Worm (Caenorhabditis elegans): ENCODE results near the gene srh-279.

DNA sequence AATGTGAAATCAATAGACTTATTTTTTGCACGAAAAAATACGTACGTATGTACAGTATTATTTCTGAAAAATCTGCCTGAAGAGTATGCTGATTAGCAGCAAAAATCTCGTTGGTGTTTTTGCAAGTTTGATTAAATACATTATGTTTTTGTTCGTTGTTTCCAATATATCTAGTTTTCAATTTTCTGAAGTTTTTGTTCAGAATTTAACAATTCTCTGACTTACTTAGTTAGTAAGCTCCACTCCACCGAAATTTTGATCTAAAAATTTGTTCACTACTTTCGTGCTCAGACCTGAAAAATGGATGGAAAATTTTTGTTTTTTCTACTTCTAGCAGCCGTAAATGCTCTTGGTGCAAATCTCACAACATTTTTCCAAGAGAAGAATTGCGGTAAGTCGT is 12.7 kb downstream of the srh-279 start, which contains the start of gene irld-26:
- TF ChIP-seq elt-3 (tag; optimal IDR thresholded peaks at IDR 0.05) (no peak), snpc-4 (tag; optimal IDR thresholded peaks at IDR 0.05) (no peak), nhr-77 (tag; optimal IDR thresholded peaks at IDR 0.05) (no peak), ztf-11 (tag; optimal IDR thresholded peaks at IDR 0.05) (no peak), tlp-1 (tag; optimal IDR thresholded peaks at IDR 0.05) (no peak), unc-30 (tag; optimal IDR thresholded peaks at IDR 0.05) (no peak), zip-4 (GFP tag; optimal IDR thresholded peaks at IDR 0.05) (no peak), lsy-2 (tag; optimal IDR thresholded peaks at IDR 0.05) (no peak), elt-2 (tag; optimal IDR thresholded peaks at IDR 0.05) (no peak), ces-1 (GFP tag; optimal IDR thresholded peaks at IDR 0.05) (no peak), pag-3 (tag; optimal IDR thresholded peaks at IDR 0.05; ENCODE audit: borderline replicate concordance, insufficient read depth) (no peak), zag-1 (tag; optimal IDR thresholded peaks at IDR 0.05) (no peak), vab-15 (tag; optimal IDR thresholded peaks at IDR 0.05) (no peak)
